Worm (Caenorhabditis elegans): ENCODE data around the gene rpl-11.1.

DNA sequence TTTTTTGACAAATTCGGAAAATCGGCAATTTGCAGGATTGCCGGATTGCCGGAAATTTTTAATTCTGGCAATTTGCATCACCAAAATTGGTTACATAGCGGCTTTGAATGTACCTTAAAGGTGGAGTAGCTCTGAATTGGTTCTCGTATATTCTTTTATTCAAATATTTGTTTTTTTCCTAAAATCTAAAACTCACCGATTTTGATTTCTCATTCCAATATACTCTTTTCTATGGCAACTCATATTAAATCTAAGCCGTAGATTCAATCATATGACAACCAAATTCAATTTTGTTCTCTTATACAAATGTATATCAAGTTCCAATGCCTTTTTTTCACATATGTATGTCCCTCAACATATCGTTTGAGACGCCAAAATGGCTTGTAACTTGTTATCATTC, 36.3 kb downstream of the rpl-11.1 start, which contains the start of gene sri-21:
- no peak for TF ChIP-seq him-1 (tag; optimal IDR thresholded peaks at IDR 0.05)
- TF ChIP-seq W03F9.2 (tag; optimal IDR thresholded peaks at IDR 0.05), result no peak
